Worm (Caenorhabditis elegans): ENCODE measurements around the gene mam-5.

DNA sequence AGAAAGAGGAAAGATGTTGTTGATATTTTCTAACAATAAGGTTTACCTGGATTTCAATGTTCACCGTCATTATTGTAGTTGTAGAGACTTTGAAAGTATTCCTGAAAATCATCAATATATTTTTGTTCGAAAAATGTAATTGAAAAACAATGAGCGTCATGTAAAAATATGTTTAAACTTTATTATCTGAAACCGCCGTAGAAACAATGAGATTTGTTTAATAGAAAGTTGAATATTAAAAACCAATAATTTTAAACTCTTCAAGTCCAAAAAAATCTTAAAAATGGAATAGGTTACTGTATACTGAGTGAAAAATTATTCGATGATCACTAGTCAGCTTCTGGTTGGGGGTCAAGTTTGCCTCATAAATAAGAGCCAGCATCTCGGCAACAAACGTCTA is 5.7 kb downstream of the mam-5 start, which contains the start of gene anmt-3:
- TF ChIP-seq efl-1 (GFP tag; optimal IDR thresholded peaks at IDR 0.05) (no peak), tbp1 (GFP tag; optimal IDR thresholded peaks at IDR 0.05) (no peak), lsy-27 (tag; optimal IDR thresholded peaks at IDR 0.05; ENCODE audit: borderline replicate concordance, insufficient read depth) (no peak), nhr-80 (tag; optimal IDR thresholded peaks at IDR 0.05) (no peak), pha-4 (tag; optimal IDR thresholded peaks at IDR 0.05) (no peak), him-1 (tag; optimal IDR thresholded peaks at IDR 0.05) (no peak), egrh-3 (GFP tag; IDR thresholded peaks at IDR 0.05) (no peak)
